Worm (Caenorhabditis elegans): ENCODE data around the gene nlp-53.

nlp-53 gene

ce11 chrX:13638351-13638958, 19.8 kb downstream of the nlp-53 start:
- no peak for TF ChIP-seq zag-1 (tag; optimal IDR thresholded peaks at IDR 0.05)
- no peak for TF ChIP-seq elt-2 (tag; optimal IDR thresholded peaks at IDR 0.05)
- TF ChIP-seq lsy-12 (tag; optimal IDR thresholded peaks at IDR 0.05): no peak
- peak; percentile 85 for TF ChIP-seq egl-5 (tag; optimal IDR thresholded peaks at IDR 0.05)

DNA sequence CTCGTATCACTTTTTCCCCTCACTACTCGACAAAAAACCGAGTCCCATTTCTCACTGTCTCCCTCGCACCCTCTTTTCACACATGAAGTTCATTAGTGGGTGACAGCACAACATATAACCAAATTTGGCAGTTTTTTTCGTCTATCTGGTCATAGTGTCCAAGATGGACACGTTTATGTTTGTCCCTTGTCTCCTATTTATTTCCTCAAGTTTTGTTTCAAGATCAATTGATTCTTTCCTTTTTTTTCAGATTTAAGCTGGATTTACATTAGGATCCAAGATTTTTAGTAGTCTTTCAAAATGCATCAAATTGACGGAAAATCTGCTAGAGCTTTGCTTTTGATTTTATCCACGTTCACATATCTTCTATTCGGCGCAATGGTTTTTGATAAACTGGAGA, 20.9 kb downstream of the nlp-53 start, which contains the start of gene twk-20:
twk-20 (plus strand) TSS at position 301 of the 400 bp plus-strand sequence.
- TF ChIP-seq nhr-28 (tag; optimal IDR thresholded peaks at IDR 0.05): no peak
- TF ChIP-seq ztf-11 (tag; optimal IDR thresholded peaks at IDR 0.05): no peak
- no peak for TF ChIP-seq skn-1 (tag; optimal IDR thresholded peaks at IDR 0.05)
- TF ChIP-seq lin-15B (tag; optimal IDR thresholded peaks at IDR 0.05): no peak
- no peak for TF ChIP-seq nhr-25 (tag; optimal IDR thresholded peaks at IDR 0.05)
- no peak for TF ChIP-seq nhr-77 (tag; optimal IDR thresholded peaks at IDR 0.05)
- no peak for TF ChIP-seq ceh-9 (tag; optimal IDR thresholded peaks at IDR 0.05)
- no peak for TF ChIP-seq lin-39 (tag; optimal IDR thresholded peaks at IDR 0.05)
- no peak for TF ChIP-seq ama-1 (optimal IDR thresholded peaks at IDR 0.05)

ce11 chrX:13644884-13645283, 26.2 kb downstream of the nlp-53 start:
- no peak for TF ChIP-seq nhr-43 (tag; optimal IDR thresholded peaks at IDR 0.05; ENCODE audit: poor library complexity, severe bottlenecking)
- TF ChIP-seq elt-1 (tag; optimal IDR thresholded peaks at IDR 0.05): peak; percentile 58

DNA sequence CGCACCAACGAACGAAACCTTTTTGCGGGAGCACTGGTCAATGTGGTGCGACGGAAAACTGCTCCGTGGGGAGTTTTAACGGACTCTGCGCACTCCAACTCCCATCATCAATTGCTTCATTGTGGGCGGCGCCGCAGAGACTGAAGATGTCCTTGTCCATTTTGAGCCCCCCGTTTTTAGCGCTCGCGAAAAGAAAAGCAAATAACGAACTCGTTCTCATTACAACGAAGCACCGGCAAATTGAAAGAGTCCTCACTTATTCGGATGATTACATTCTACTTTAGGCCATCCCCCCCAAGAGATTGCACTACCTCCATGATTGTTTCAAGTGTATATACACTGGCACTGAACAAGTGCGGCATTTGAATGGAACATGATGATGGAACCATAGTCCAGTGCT, 28.1 kb downstream of the nlp-53 start, which contains the start of gene acr-9:
acr-9 (minus strand) TSS at position 101 of the 400 bp plus-strand sequence.
- TF ChIP-seq lin-39 (tag; optimal IDR thresholded peaks at IDR 0.05): peak; percentile 29
- no peak for TF ChIP-seq daf-12 (tag; optimal IDR thresholded peaks at IDR 0.05)
- TF ChIP-seq elt-1 (tag; optimal IDR thresholded peaks at IDR 0.05): no peak

DNA sequence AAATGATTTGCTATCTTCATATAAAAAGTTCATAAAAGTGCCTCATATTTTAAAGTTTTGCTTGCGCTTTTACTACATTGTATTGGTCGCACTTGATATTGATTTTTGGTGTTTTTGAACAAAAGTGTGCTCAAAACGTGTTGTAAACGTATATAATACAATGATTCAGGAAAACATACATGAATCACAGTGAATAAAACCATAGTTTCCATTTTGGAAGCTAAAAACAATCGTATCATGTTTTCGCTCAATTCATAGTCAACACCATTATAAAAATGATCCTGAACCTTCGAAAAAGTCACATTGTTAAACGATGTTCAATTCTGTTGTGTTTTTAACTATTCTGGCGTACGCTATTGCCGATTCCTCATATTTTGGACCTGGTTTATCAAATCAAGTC, 28.6 kb downstream of the nlp-53 start, which contains the start of gene C40C9.3:
C40C9.3 (plus strand) TSS at position 301 of the 400 bp plus-strand sequence.
- TF ChIP-seq jun-1 (tag; optimal IDR thresholded peaks at IDR 0.05) (no peak), eor-1 (tag; optimal IDR thresholded peaks at IDR 0.05) (no peak), nhr-67 (tag; optimal IDR thresholded peaks at IDR 0.05) (no peak), ceh-9 (tag; optimal IDR thresholded peaks at IDR 0.05) (no peak), mdl-1 (tag; optimal IDR thresholded peaks at IDR 0.05) (no peak), pqm-1 (tag; optimal IDR thresholded peaks at IDR 0.05) (no peak), tbx-2 (tag; optimal IDR thresholded peaks at IDR 0.05) (no peak), ceh-28 (tag; optimal IDR thresholded peaks at IDR 0.05) (no peak), sea-2 (GFP tag; optimal IDR thresholded peaks at IDR 0.05) (no peak), nfya-1 (tag; optimal IDR thresholded peaks at IDR 0.05; ENCODE audit: insufficient read depth) (no peak), daf-12 (tag; optimal IDR thresholded peaks at IDR 0.05) (no peak), egl-27 (tag; optimal IDR thresholded peaks at IDR 0.05) (no peak), fkh-10 (GFP tag; optimal IDR thresholded peaks at IDR 0.05) (no peak)

ce11 chrX:13650799-13651198, 32.1 kb downstream of the nlp-53 start, which contains the start of gene C40C9.4:
TSS of gene C40C9.4 (plus strand) at chrX:13651099.
- TF ChIP-seq ceh-82 (tag; optimal IDR thresholded peaks at IDR 0.05) (no peak), nhr-43 (tag; optimal IDR thresholded peaks at IDR 0.05; ENCODE audit: poor library complexity, severe bottlenecking) (no peak), skn-1 (tag; optimal IDR thresholded peaks at IDR 0.05) (no peak), elt-3 (tag; optimal IDR thresholded peaks at IDR 0.05) (no peak), nhr-67 (tag; optimal IDR thresholded peaks at IDR 0.05) (no peak), unc-39 (tag; optimal IDR thresholded peaks at IDR 0.05) (no peak), hmg-11 (tag; optimal IDR thresholded peaks at IDR 0.05) (no peak), daf-12 (tag; optimal IDR thresholded peaks at IDR 0.05) (no peak), pqm-1 (tag; optimal IDR thresholded peaks at IDR 0.05) (no peak), mdl-1 (tag; optimal IDR thresholded peaks at IDR 0.05) (no peak), ztf-11 (tag; optimal IDR thresholded peaks at IDR 0.05) (no peak), snpc-4 (tag; optimal IDR thresholded peaks at IDR 0.05) (no peak), nhr-12 (tag; optimal IDR thresholded peaks at IDR 0.05) (no peak), nfya-1 (tag; optimal IDR thresholded peaks at IDR 0.05; ENCODE audit: insufficient read depth) (no peak), fos-1 (tag; optimal IDR thresholded peaks at IDR 0.05) (no peak), nhr-25 (tag; optimal IDR thresholded peaks at IDR 0.05) (no peak)

Data from whole organism, L3 larva.